Fruit fly (Drosophila melanogaster): ENCODE results near the gene dy.

dy gene

DNA sequence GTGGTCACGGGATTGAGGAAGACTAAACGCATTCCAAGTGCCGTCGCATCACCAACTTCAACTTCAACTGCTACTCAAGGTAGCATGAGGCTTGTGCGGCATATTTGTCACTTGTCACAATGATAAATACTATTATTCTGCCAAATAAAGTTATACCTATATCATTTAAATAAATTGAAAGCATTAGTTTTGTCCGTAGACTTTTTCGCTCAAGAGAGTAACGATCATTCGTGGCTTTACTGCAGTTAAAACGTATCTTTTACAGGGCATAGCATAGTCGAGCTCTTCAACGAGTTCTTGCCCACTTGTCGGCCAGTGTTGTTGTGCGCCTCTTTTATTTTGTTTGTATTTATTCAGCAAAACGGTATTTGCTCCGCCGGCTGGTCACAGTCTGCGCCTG is 42.2 kb downstream of the dy start (continued):
- TF ChIP-seq Vsx1 (GFP tag; optimal IDR thresholded peaks at IDR 0.05) (no peak), row (GFP tag; IDR thresholded peaks at IDR 0.05) (peak; percentile 51; the same call in 1 of the 3 replicates), CG18619 (GFP tag; optimal IDR thresholded peaks at IDR 0.05) (no peak), Nf-YA (GFP tag; IDR thresholded peaks at IDR 0.05) (no peak), Sox102F (GFP tag; optimal IDR thresholded peaks at IDR 0.05) (peak; percentile 18), dysf (GFP tag; IDR thresholded peaks at IDR 0.05) (no peak), CG11085 (GFP tag; IDR thresholded peaks at IDR 0.05) (no peak), Jarid2 (GFP tag; optimal IDR thresholded peaks at IDR 0.05) (no peak), bsh (GFP tag; optimal IDR thresholded peaks at IDR 0.05) (peak in 1 of 2 experiments; percentile 37), CG18764 (GFP tag; optimal IDR thresholded peaks at IDR 0.05) (no peak), CG8359 (GFP tag; optimal IDR thresholded peaks at IDR 0.05; ENCODE audit: borderline replicate concordance) (no peak), CG17612 (GFP tag; IDR thresholded peaks at IDR 0.05) (no peak), CG10979 (tag; optimal IDR thresholded peaks at IDR 0.05) (peak; percentile 28), CG10565 (GFP tag; optimal IDR thresholded peaks at IDR 0.05) (no peak), CG17359 (tag; optimal IDR thresholded peaks at IDR 0.05) (no peak), pum (GFP tag; optimal IDR thresholded peaks at IDR 0.05) (no peak), scrt (GFP tag; optimal IDR thresholded peaks at IDR 0.05) (no peak), sisA (GFP tag; IDR thresholded peaks at IDR 0.05) (0 out of 2 replicates have a peak, but pooled peaks have one; percentile 22), klu (GFP tag; IDR thresholded peaks at IDR 0.05) (no peak), pan (optimal IDR thresholded peaks at IDR 0.05) (no peak), pan (GFP tag; optimal IDR thresholded peaks at IDR 0.05 in 1 of 2, IDR thresholded peaks at IDR 0.05 in 1 of 2) (no peak), CG2202 (tag; optimal IDR thresholded peaks at IDR 0.05) (no peak), pb (GFP tag; optimal IDR thresholded peaks at IDR 0.05) (no peak), CG9727 (GFP tag; optimal IDR thresholded peaks at IDR 0.05) (peak; percentile 7), Ets65A (GFP tag) (peak; percentile 50), CG12391 (tag; optimal IDR thresholded peaks at IDR 0.05) (no peak), CG1603 (tag; optimal IDR thresholded peaks at IDR 0.05) (peak; percentile 41), CG14710 (tag; optimal IDR thresholded peaks at IDR 0.05) (peak; percentile 7), NC2β (GFP tag; optimal IDR thresholded peaks at IDR 0.05) (no peak), CG10321 (GFP tag; IDR thresholded peaks at IDR 0.05) (no peak), Xrp1 (GFP tag; IDR thresholded peaks at IDR 0.05) (peak; percentile 33; the same call in 1 of the 2 replicates), sens (GFP tag) (peak; percentile 56), Oli (tag; optimal IDR thresholded peaks at IDR 0.05) (peak; percentile 2), phol (tag; optimal IDR thresholded peaks at IDR 0.05) (no peak)

DNA sequence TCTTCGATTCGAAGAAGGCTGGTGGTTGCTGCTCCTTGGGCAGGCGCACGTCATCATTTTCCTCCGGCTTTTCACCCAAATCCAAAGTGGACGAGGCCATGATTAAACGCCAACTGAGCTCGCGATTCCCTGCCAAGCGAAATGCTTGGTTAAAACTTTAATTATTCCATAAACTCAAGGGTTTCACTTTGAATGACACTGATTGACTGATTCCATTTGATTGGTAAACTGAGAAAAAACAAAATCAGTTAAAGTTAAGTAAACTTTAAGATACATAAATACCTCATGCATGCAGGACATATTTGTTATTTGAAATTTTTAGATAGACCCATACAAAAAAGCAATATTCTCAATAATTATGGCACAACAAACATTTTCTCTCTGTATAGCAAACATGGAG is 44.8 kb downstream of the dy start, which contains the start of gene inaF-A:
inaF-A (minus strand) TSS at position 101 of the 400 bp plus-strand sequence.
- TF ChIP-seq E2f1 (GFP tag; IDR thresholded peaks at IDR 0.05), result no peak
- TF ChIP-seq zfh2 (GFP tag; optimal IDR thresholded peaks at IDR 0.05), result no peak
- no peak for TF ChIP-seq pnt (GFP tag; optimal IDR thresholded peaks at IDR 0.05)
- TF ChIP-seq stc (GFP tag; IDR thresholded peaks at IDR 0.05), result no peak
- no peak for TF ChIP-seq emc (GFP tag; optimal IDR thresholded peaks at IDR 0.05)

DNA sequence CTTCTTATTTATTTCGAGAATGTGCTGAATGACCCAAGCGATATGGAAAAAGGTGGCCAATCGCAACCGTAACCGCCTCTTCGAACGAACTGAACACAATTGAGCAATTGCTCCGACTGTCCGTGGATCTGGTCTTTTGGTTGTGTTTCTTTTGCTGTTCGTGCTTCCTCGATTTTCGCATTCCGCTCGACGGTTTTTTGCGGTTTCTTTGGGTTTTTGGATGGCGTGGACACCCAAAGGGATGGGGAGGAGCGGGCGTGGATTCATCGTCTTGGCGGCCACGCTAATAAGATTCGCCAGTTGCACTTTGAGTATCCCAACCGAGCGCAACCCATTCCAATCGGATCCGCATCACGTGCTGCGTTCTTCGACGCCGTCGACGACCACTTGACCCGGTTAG is 45.9 kb downstream of the dy start, which contains the start of gene inaF-B:
inaF-B (minus strand) TSS at position 101 of the 400 bp plus-strand sequence.
- TF ChIP-seq CG11247 (GFP tag; IDR thresholded peaks at IDR 0.05) (no peak), sima (GFP tag; optimal IDR thresholded peaks at IDR 0.05) (no peak), CG10366 (GFP tag; IDR thresholded peaks at IDR 0.05) (no peak), ash1 (GFP tag; optimal IDR thresholded peaks at IDR 0.05) (no peak), CG7357 (GFP tag; IDR thresholded peaks at IDR 0.05) (no peak), Hmr (GFP tag; optimal IDR thresholded peaks at IDR 0.05) (no peak), Sox102F (GFP tag; optimal IDR thresholded peaks at IDR 0.05) (no peak), CG10543 (GFP tag; optimal IDR thresholded peaks at IDR 0.05) (no peak), Neu2 (GFP tag; optimal IDR thresholded peaks at IDR 0.05; ENCODE audit: borderline replicate concordance) (no peak), E2f2 (GFP tag; IDR thresholded peaks at IDR 0.05) (no peak), ken (GFP tag; IDR thresholded peaks at IDR 0.05) (no peak), CG2875 (GFP tag; optimal IDR thresholded peaks at IDR 0.05) (no peak), CG13287 (GFP tag; IDR thresholded peaks at IDR 0.05; ENCODE audit: partially characterized antibody) (no peak), Dref (GFP tag; IDR thresholded peaks at IDR 0.05) (no peak)
